Worm (Caenorhabditis elegans) whole organism, mixed stage, embryonic: ENCODE results near the gene K01A11.3.

Source experiments
- bed-3 ChIP-seq: fragments of 200-800 bp; sonication (Bioruptor generic); optimal IDR thresholded peaks from 3 replicates; lab custom pipeline; 2018; ENCODE audit warnings: mild to moderate bottlenecking, missing genetic modification characterization, moderate library complexity, missing compliant biosample characterization
- blmp-1 ChIP-seq: fragments of 150-350 bp; optimal IDR thresholded peaks from 2 replicates; lab custom pipeline; 2014; ENCODE audit warnings: missing biosample characterization, missing genetic modification characterization
- cnd-1 ChIP-seq: fragments of 200-800 bp; sonication (Bioruptor generic); optimal IDR thresholded peaks from 2 replicates; lab custom pipeline; 2018; ENCODE audit warnings: mild to moderate bottlenecking, missing genetic modification characterization, missing compliant biosample characterization
- elt-1 ChIP-seq: sonication (generic microtip); optimal IDR thresholded peaks from 2 replicates; lab custom pipeline; 2017; ENCODE audit warnings: missing genetic modification characterization, mild to moderate bottlenecking, missing compliant biosample characterization, antibody characterized with exemption, moderate library complexity, borderline replicate concordance; ENCODE audit not compliant: insufficient read depth
- hlh-1 ChIP-seq: fragments of 150-350 bp; optimal IDR thresholded peaks from 2 replicates; lab custom pipeline; 2014; ENCODE audit warnings: missing biosample characterization, missing genetic modification reagents, missing genetic modification characterization
- mab-5 ChIP-seq: fragments of 150-350 bp; optimal IDR thresholded peaks from 2 replicates; lab custom pipeline; 2014; ENCODE audit warnings: missing biosample characterization, missing genetic modification characterization
- nhr-237 ChIP-seq: fragments of 150-350 bp; optimal IDR thresholded peaks from 2 replicates; lab custom pipeline; 2014; ENCODE audit warnings: missing biosample characterization, missing genetic modification characterization
- nhr-28 ChIP-seq: fragments of 150-350 bp; optimal IDR thresholded peaks from 2 replicates; lab custom pipeline; 2014; ENCODE audit warnings: missing biosample characterization, missing genetic modification characterization
- pha-4 ChIP-seq: fragments of 150-350 bp; optimal IDR thresholded peaks from 2 replicates; lab custom pipeline; 2018; ENCODE audit warnings: missing biosample characterization, missing genetic modification reagents, missing genetic modification characterization
- unc-39 ChIP-seq: fragments of 150-350 bp; optimal IDR thresholded peaks from 2 replicates; lab custom pipeline; 2014; ENCODE audit warnings: missing biosample characterization, missing genetic modification characterization
- unc-62 ChIP-seq: fragments of 150-350 bp; optimal IDR thresholded peaks from 2 replicates; lab custom pipeline; 2014; ENCODE audit warnings: missing biosample characterization, missing genetic modification reagents, missing genetic modification characterization
- ztf-11 ChIP-seq: fragments of 150-350 bp; optimal IDR thresholded peaks from 2 replicates; lab custom pipeline; 2014; ENCODE audit warnings: missing biosample characterization, missing genetic modification characterization

ce11 chrIII:3471403-3472053, 19.1 kb upstream of the K01A11.3 start, which contains the start of gene rsu-1:
- TF ChIP-seq bed-3 (GFP tag; lab: Kevin White, UChicago) = no peak
- TF ChIP-seq mab-5 (tag; lab: Kevin White, UChicago) = no peak
- TF ChIP-seq unc-62 (GFP tag; lab: Kevin White, UChicago) = peak; percentile 81
- TF ChIP-seq nhr-28 = no peak
- TF ChIP-seq pha-4 (tag; lab: Kevin White, UChicago) = peak; percentile 48
- no peak for TF ChIP-seq cnd-1
- TF ChIP-seq ztf-11 = no peak
- TF ChIP-seq blmp-1 (tag; lab: Kevin White, UChicago) = peak; percentile 32
- TF ChIP-seq hlh-1 = peak; percentile 40
- TF ChIP-seq unc-39 (tag; lab: Kevin White, UChicago) = no peak
- no peak for TF ChIP-seq elt-1 (tag; lab: Kevin White, UChicago)
- TF ChIP-seq nhr-237 = peak; percentile 33
